Worm (Caenorhabditis elegans): ENCODE results near the gene E02H4.8.

The E02H4.8 gene

ce11 chrX:14297209-14297608 lies 33.8 kb upstream of the E02H4.8 start (continued):
- TF ChIP-seq nhr-25 (tag; optimal IDR thresholded peaks at IDR 0.05; ENCODE audit: borderline replicate concordance, insufficient read depth) = peak; percentile 76
- no peak for TF ChIP-seq lin-39 (tag; optimal IDR thresholded peaks at IDR 0.05)
- no peak for TF ChIP-seq php-3 (GFP tag; IDR thresholded peaks at IDR 0.05)
- TF ChIP-seq zfp-2 (tag; optimal IDR thresholded peaks at IDR 0.05) = no peak
- TF ChIP-seq fos-1 (tag; optimal IDR thresholded peaks at IDR 0.05) = no peak
- TF ChIP-seq zip-2 (tag; optimal IDR thresholded peaks at IDR 0.05) = no peak
- no peak for TF ChIP-seq aha-1 (tag)
- TF ChIP-seq jun-1 (tag; optimal IDR thresholded peaks at IDR 0.05) = no peak
- peak; percentile 78 for TF ChIP-seq dve-1 (tag; optimal IDR thresholded peaks at IDR 0.05; ENCODE audit: insufficient read depth)
- TF ChIP-seq pha-4 (GFP tag; IDR thresholded peaks at IDR 0.05) = no peak
- TF ChIP-seq pha-4 (tag; optimal IDR thresholded peaks at IDR 0.05) = peak; percentile 10
- no peak for TF ChIP-seq nhr-41 (GFP tag; IDR thresholded peaks at IDR 0.05)
- no peak for TF ChIP-seq unc-130 (GFP tag; optimal IDR thresholded peaks at IDR 0.05)
- TF ChIP-seq zag-1 (tag; optimal IDR thresholded peaks at IDR 0.05) = no peak
- no peak for TF ChIP-seq F10B5.3 (tag; optimal IDR thresholded peaks at IDR 0.05)
- TF ChIP-seq T26A8.4 (GFP tag; IDR thresholded peaks at IDR 0.05) = 0 out of 2 replicates have a peak, but pooled peaks have one; percentile 61
- TF ChIP-seq nhr-28 (tag; optimal IDR thresholded peaks at IDR 0.05) = peak; percentile 47
- TF ChIP-seq unc-39 (tag; optimal IDR thresholded peaks at IDR 0.05) = no peak
- TF ChIP-seq unc-62 (GFP tag; optimal IDR thresholded peaks at IDR 0.05 in 1 of 2) = peak in 1 of 2 experiments; percentile 99
- no peak for TF ChIP-seq unc-62 (tag; optimal IDR thresholded peaks at IDR 0.05)
- TF ChIP-seq ztf-7 (tag; optimal IDR thresholded peaks at IDR 0.05) = no peak
- TF ChIP-seq gei-8 (GFP tag; optimal IDR thresholded peaks at IDR 0.05) = no peak
- TF ChIP-seq ama-1 (optimal IDR thresholded peaks at IDR 0.05) = no peak
- TF ChIP-seq ceh-44 (GFP tag; IDR thresholded peaks at IDR 0.05) = no peak
- TF ChIP-seq mxl-2 (GFP tag; conservative IDR thresholded peaks at IDR 0.05) = no peak
- peak; percentile 74 for TF ChIP-seq hlh-30 (tag; optimal IDR thresholded peaks at IDR 0.05; ENCODE audit: insufficient read depth)
- TF ChIP-seq ceh-32 (tag; optimal IDR thresholded peaks at IDR 0.05; ENCODE audit: poor library complexity) = no peak
- no peak for TF ChIP-seq zip-11 (GFP tag; IDR thresholded peaks at IDR 0.05)
- TF ChIP-seq dmd-6 (GFP tag; IDR thresholded peaks at IDR 0.05) = peak; percentile 65

- TF ChIP-seq fkh-10 (GFP tag; optimal IDR thresholded peaks at IDR 0.05) = no peak
- TF ChIP-seq mxl-3 (GFP tag; optimal IDR thresholded peaks at IDR 0.05) = no peak
- no peak for TF ChIP-seq mep-1 (tag; optimal IDR thresholded peaks at IDR 0.05)
- no peak for TF ChIP-seq nhr-77 (tag; optimal IDR thresholded peaks at IDR 0.05)
- TF ChIP-seq nhr-10 (tag; optimal IDR thresholded peaks at IDR 0.05) = no peak
- no peak for TF ChIP-seq pqm-1 (tag; optimal IDR thresholded peaks at IDR 0.05)
- TF ChIP-seq aha-1 (tag) = no peak
- TF ChIP-seq sdz-12 (GFP tag; optimal IDR thresholded peaks at IDR 0.05) = no peak
- TF ChIP-seq hlh-30 (tag; optimal IDR thresholded peaks at IDR 0.05; ENCODE audit: insufficient read depth) = no peak
- TF ChIP-seq Y75B8A.6 (GFP tag; IDR thresholded peaks at IDR 0.05) = no peak
Observed at ce11 chrX:14296559-14296958, 33.2 kb upstream of the E02H4.8 start, which contains the start of gene madd-3. Gene madd-3, minus strand, starts transcription at chrX:14296659.

ce11 chrX:14292632-14293031 lies 29.3 kb upstream of the E02H4.8 start:
- TF ChIP-seq nhr-11 (tag; optimal IDR thresholded peaks at IDR 0.05) (peak; percentile 19), set-16 (GFP tag; IDR thresholded peaks at IDR 0.05) (peak; percentile 22; the same call in 1 of the 2 replicates), zip-2 (tag; optimal IDR thresholded peaks at IDR 0.05) (no peak), daf-19 (GFP tag; conservative IDR thresholded peaks at IDR 0.05) (no peak), lin-29 (GFP tag; IDR thresholded peaks at IDR 0.05) (no peak), aha-1 (tag) (peak; percentile 47), unc-39 (tag; optimal IDR thresholded peaks at IDR 0.05) (no peak), hlh-11 (tag; optimal IDR thresholded peaks at IDR 0.05) (peak; percentile 29), daf-16 (GFP tag; optimal IDR thresholded peaks at IDR 0.05) (peak in 1 of 2 experiments; percentile 72), daf-16 (tag; optimal IDR thresholded peaks at IDR 0.05) (no peak), dmd-9 (GFP tag; IDR thresholded peaks at IDR 0.05) (no peak), hmg-1.1 (GFP tag; IDR thresholded peaks at IDR 0.05) (no peak), pqm-1 (tag; optimal IDR thresholded peaks at IDR 0.05) (no peak), nhr-237 (tag; optimal IDR thresholded peaks at IDR 0.05) (no peak), daf-8 (GFP tag; IDR thresholded peaks at IDR 0.05) (no peak)

All from whole organism, L4 larva.